Fruit fly (Drosophila melanogaster) Kc167 (cell line): ENCODE results near the gene CG10700.

ENCODE experiments used
- Myc ChIP-seq: fragments of >200 bp; optimal IDR thresholded peaks from 2 replicates; lab custom pipeline; 2017; ENCODE audit warnings: missing external identifiers
- Sin3A ChIP-seq: fragments of >200 bp; optimal IDR thresholded peaks from 2 replicates; lab custom pipeline; 2018; ENCODE audit warnings: missing external identifiers
- h ChIP-seq: fragments of >200 bp; optimal IDR thresholded peaks from 3 replicates; lab custom pipeline; 2018; ENCODE audit warnings: missing external identifiers
- insv ChIP-seq: fragments of >200 bp; optimal IDR thresholded peaks from 3 replicates; lab custom pipeline; 2018; ENCODE audit warnings: missing external identifiers
- psq ChIP-seq: fragments of >200 bp; optimal IDR thresholded peaks from 2 replicates; lab custom pipeline; 2017; ENCODE audit warnings: missing external identifiers
- ttk ChIP-seq: sonication (Bioruptor generic); optimal IDR thresholded peaks from 2 replicates; lab custom pipeline; 2017; ENCODE audit warnings: missing external identifiers

CG10700 gene

DNA sequence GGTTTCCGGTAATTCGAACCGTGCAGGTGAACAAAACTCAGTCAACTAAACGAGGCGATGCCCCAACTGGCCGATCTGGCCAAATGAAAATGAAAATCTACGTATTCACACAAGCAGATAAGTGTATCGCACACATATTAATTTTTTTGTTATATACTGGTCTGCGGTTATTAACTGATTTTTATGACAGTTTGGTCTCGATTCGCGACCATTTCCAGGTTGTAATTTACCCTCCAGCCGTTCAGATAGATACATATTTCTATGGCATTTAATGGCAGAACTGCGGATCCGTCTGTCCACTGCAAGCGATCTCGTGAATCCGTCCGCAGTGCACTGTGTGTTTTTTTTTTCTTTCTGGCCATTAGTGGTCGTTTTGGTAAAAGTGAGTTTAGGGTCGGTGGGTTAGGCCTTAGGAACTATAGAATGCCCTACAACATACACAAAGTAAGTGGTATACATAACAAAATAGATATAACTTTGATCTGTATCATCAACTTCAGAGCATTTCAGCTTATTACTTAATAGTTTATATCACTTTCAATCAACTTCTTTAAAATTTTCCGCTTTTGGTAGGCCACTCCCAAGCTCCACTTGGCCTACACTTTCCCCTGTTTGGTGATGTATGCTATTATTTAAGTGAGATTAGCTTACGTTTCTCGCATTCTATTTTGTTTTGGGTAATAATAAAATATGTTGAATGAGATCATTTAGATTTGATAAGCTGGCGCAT lies 4.6 kb downstream of the CG10700 start, which contains the start of gene CG17572:
TSS of gene CG17572 (minus strand) at position 51 of the 730 bp plus-strand sequence.
- TF ChIP-seq psq (no peak), Myc (lab: Kevin White, UChicago) (no peak), h (lab: Kevin White, UChicago) (no peak), Sin3A (no peak), ttk (lab: Kevin White, UChicago) (no peak), insv (lab: Kevin White, UChicago) (no peak)

DNA sequence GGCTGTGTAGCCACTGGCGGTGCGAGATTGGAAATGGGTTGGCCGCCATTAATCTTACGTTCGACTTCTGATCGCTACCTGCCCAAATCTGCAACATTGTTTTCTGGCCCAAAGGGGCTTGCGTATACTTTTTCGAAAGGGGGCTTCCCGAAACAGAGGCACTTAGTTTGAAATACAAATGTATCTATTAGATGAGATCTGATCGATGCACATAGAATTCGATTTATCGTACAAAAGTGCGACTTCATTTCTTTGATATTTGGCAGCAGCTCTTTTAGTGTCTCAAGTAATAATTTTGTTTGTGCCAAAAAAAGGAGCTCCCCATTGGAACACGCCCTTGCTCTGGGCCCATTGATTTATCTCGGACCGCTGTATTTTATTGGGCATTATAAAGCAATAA lies 7.1 kb downstream of the CG10700 start:
- no peak for TF ChIP-seq insv (lab: Kevin White, UChicago)
- no peak for TF ChIP-seq psq
- TF ChIP-seq Myc (lab: Kevin White, UChicago): no peak
- no peak for TF ChIP-seq h (lab: Kevin White, UChicago)
- TF ChIP-seq Sin3A: no peak
- TF ChIP-seq ttk (lab: Kevin White, UChicago): no peak

DNA sequence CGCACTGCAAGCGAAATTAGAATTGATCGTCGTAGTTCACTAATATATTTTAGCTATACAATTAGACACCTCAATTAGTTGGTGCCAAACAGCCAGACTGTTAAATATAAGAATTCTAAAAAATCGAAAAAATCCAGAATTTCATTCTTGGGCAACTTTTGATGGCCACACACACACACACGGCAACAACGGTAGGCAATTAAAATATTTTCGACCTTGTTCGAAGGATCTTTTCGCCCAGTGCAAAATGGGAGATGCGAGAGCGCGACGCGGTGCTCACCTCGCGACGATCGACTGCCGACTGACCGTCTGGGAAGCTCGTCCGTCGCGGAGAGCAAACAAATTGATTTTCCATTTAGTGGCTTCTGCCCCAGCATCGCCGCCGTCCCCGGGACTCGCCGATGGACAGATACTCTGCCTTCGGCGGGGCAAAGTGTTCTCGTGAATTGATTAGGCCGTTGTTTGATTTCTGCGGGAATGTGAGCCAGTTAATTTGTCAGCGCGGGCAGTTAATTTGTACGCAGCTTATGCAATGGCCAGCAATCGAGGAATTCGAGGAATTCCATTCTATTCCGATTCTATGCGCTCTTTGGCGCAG lies 9.2 kb downstream of the CG10700 start, which contains the start of gene CG10702:
TSS of gene CG10702 (minus strand) at position 304 of the 598 bp plus-strand sequence.
- TF ChIP-seq Myc (lab: Kevin White, UChicago) (no peak), insv (lab: Kevin White, UChicago) (no peak), Sin3A (no peak), h (lab: Kevin White, UChicago) (no peak), psq (no peak), ttk (lab: Kevin White, UChicago) (no peak)

DNA sequence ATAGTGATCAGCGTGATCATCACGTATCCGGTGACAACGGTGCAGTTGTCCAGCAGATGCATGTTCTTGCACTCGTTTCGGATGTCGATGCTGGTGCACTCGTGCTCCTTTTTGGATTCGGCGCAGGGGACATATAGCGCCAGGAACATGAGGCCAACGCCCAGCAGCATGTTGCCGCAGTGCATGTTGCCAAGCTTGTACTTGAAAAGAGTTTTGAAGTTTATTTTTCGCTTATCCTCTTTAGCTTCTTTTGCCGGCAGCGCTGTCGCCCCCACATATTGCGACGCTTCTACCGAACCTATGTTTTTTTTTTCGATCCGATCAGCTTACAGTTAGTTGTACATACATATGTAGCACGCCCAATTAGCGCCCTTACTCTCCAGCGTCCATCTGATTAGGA lies 10.4 kb downstream of the CG10700 start:
- TF ChIP-seq Sin3A (no peak), insv (lab: Kevin White, UChicago) (no peak), ttk (lab: Kevin White, UChicago) (no peak), psq (no peak)

DNA sequence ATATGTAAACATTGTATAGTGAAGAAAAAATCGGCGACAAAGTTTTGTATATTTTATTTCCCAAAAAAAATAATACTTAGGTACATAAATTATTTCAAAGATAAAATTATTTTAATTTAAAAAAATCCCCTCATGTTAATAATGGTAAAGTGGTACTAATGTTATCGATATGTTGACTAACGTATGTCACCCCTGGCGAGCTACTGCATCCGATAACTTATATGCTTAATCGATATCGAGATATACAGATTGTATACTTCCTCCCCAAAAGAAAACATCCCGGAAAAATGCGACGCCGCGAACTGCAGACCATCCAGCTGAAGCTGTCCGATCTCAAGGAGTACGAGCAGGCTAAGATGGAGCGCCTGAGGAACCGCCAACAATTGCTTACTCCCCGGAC lies 14.1 kb downstream of the CG10700 start, which contains the start of gene CG17343:
TSS of gene CG17343 (plus strand) at position 224 of the 400 bp plus-strand sequence.
- no peak for TF ChIP-seq Myc (lab: Kevin White, UChicago)
- no peak for TF ChIP-seq Sin3A
- no peak for TF ChIP-seq psq
- no peak for TF ChIP-seq h (lab: Kevin White, UChicago)
- no peak for TF ChIP-seq insv (lab: Kevin White, UChicago)
- no peak for TF ChIP-seq ttk (lab: Kevin White, UChicago)

DNA sequence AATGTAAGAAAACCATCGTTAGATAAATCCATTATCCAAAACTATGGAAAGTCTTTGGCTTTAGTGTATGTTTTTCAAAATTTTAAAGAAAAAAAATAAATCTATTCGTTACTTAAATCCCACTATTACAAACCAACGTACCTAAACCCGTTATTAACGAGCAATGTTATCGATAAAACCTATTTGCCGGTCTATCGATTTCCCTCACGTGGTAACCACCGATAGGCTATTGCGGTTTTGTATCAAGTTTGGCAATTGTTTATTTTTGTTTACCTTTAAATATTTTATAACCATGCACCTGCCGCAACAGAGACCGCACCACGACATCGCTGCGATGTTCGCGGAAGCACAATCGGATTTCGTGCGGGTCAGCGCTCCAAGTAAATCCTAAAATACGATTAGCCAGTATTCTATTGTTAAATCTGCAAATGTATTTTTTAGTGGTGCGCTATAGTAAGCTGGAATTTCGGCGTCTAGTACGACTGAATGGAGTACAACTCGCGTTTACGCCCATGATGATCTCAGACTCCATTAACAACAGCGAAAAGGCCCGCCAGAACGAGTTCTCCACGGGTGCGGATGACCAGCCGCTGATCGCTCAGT lies 15.6 kb downstream of the CG10700 start, which contains the start of gene Dus4:
TSS of gene Dus4 (plus strand) at position 206 of the 603 bp plus-strand sequence.
- TF ChIP-seq psq (no peak), Sin3A (no peak), insv (lab: Kevin White, UChicago) (no peak), Myc (lab: Kevin White, UChicago) (no peak), h (lab: Kevin White, UChicago) (no peak), ttk (lab: Kevin White, UChicago) (no peak)

DNA sequence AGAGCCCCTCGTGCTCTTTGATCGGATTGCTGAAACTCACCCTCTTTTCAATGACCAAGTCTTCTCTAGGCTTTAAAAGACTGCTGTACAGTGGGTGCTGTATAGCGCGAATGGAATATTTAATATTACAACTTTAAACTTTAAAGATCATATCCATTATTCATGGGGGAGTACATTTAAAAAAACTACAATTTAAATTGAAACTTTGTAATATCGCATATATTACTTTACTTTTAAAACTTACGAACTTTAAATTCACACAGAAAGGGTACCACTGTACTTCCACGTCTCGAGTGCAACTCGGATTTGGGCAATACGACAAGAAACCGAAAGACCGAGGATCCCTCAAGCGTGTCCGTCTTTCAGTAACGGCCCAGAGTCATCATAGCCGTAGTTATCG lies 19.9 kb downstream of the CG10700 start, which contains the start of gene Phlpp:
TSS of gene Phlpp (plus strand) at position 214 of the 400 bp plus-strand sequence.
- no peak for TF ChIP-seq ttk (lab: Kevin White, UChicago)
- no peak for TF ChIP-seq Myc (lab: Kevin White, UChicago)
- TF ChIP-seq h (lab: Kevin White, UChicago): no peak
- no peak for TF ChIP-seq insv (lab: Kevin White, UChicago)
- TF ChIP-seq psq: no peak
- no peak for TF ChIP-seq Sin3A

DNA sequence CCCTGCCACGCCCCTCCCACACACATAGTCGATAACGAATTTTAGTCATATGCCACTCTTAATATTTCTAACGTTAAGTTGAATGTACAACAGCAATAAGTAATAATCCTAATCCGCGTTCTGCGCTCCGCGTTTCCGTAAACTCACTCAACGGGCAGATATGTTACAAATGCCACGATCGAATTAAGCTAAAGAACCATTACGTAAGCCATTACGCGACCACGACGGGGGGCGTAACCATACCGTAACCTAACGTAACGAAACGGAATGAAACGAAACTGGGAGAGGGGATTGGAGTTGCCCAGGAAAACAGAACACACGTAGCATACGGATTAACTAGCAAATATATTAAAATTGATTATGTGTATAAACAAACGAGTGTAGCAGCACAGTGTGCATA lies 21.0 kb downstream of the CG10700 start:
- TF ChIP-seq Sin3A (no peak), insv (lab: Kevin White, UChicago) (no peak), Myc (lab: Kevin White, UChicago) (no peak), h (lab: Kevin White, UChicago) (no peak), psq (no peak), ttk (lab: Kevin White, UChicago) (no peak)

DNA sequence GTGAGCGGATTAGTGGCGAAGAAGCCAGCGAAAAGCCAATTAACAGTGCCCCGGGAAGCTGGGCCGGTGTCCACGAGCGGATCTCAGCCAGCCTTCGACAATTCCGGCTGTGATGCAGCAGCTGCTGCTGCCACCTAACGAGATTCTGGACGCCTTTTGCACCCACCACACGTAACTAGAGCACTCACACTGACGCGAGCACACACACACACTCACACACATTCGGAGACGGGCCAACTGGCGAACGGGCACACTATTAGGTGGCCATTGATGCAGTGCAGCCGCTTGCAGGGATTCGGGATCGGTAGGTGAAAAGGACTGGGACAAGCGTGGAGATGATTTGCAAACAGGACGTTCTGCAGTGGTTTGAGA lies 24.3 kb downstream of the CG10700 start:
- no peak for TF ChIP-seq Myc (lab: Kevin White, UChicago)
- TF ChIP-seq Sin3A: no peak
- TF ChIP-seq psq: no peak
- TF ChIP-seq h (lab: Kevin White, UChicago): no peak
- no peak for TF ChIP-seq insv (lab: Kevin White, UChicago)

DNA sequence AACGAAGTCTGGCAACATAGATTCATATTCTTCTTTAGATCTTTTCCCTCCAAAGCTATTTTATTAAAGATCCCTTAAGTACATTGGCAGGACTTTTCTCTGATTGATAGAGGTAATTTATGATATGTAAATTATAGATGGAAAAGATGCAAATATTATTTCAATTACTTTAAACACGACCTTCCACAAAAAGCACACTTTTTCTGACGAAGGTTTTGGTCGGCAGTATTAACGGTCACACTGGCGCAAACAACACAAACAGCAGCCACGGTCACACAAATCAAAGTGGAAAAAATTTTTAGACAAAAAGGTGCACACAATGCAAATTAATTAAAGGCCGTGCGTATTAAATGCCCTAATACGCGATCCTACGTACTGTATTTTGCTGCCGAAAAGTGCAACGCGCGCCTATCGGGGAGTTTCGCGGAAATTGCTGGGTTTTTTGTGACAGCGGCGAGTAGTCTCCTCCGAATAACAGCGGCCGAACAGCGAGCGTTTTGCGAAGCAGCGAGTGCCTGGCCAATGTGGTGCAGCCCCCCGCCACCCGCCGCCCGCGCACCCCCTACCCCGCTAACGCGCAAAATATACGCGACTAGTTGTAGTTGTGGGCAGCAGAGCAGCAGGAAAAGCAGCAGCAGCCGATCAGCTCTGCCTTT lies 24.8 kb downstream of the CG10700 start, which contains the start of gene CG10492:
TSS of gene CG10492 (plus strand) at position 219 of the 656 bp plus-strand sequence.
- TF ChIP-seq Sin3A: no peak
- TF ChIP-seq psq: no peak
- no peak for TF ChIP-seq insv (lab: Kevin White, UChicago)
- TF ChIP-seq ttk (lab: Kevin White, UChicago): no peak
- no peak for TF ChIP-seq h (lab: Kevin White, UChicago)
- TF ChIP-seq Myc (lab: Kevin White, UChicago): no peak

DNA sequence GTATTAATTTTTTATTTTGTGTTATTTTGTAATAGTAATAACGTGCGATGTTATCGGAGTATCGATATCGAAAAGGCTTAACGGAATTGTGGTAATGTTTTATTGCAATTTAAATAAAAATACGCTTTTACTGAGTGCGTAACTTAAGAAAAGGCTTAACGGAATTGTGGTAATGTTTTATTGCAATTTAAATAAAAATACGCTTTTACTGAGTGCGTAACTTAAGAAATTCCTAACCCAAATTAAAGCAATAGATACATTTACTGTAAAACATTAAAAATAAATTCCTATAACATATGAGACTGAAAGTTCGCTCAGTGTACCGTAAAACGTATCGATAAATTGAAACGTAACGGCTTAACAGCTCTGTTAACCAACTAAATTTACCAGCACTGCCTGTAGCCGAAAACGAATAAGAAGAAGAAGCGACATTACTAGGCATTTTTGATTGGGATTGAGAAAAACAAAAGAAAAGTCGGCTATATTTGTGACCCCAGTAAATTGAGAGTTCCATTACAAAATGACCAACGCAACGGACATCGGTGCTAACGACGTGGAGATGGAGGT lies 27.2 kb downstream of the CG10700 start, which contains the start of gene Rpn3:
TSS of gene Rpn3 (plus strand) at position 257 of the 567 bp plus-strand sequence.
- no peak for TF ChIP-seq Sin3A
- TF ChIP-seq ttk (lab: Kevin White, UChicago): no peak
- no peak for TF ChIP-seq psq
- TF ChIP-seq Myc (lab: Kevin White, UChicago): no peak
- TF ChIP-seq h (lab: Kevin White, UChicago): no peak
- no peak for TF ChIP-seq insv (lab: Kevin White, UChicago)
